Fruit fly (Drosophila melanogaster) whole organism, adult: ENCODE results near the gene east.

Experiments
- CG11617 ChIP-seq: fragments of 200-800 bp; sonication (Bioruptor generic); optimal IDR thresholded peaks from 2 replicates; lab custom pipeline; 2017; ENCODE audit warnings: mild to moderate bottlenecking, missing biosample characterization, missing genetic modification reagents, missing genetic modification characterization
- CG12768 ChIP-seq: fragments of 200-800 bp; sonication (Bioruptor generic); optimal IDR thresholded peaks from 2 replicates; lab custom pipeline; 2017; ENCODE audit warnings: missing biosample characterization, missing genetic modification characterization, mild to moderate bottlenecking, moderate library complexity, missing genetic modification reagents
- CG14711 ChIP-seq: fragments of 200-800 bp; sonication (Bioruptor generic); optimal IDR thresholded peaks from 2 replicates; lab custom pipeline; 2018; ENCODE audit warnings: missing biosample characterization, mild to moderate bottlenecking, missing genetic modification characterization, moderate library complexity
- CG1620 ChIP-seq: fragments of 200-800 bp; sonication (Bioruptor generic); optimal IDR thresholded peaks from 2 replicates; lab custom pipeline; 2016; ENCODE audit warnings: missing biosample characterization, missing genetic modification characterization
- CG33017 ChIP-seq: fragments of 200-800 bp; sonication (Bioruptor generic); optimal IDR thresholded peaks from 2 replicates; lab custom pipeline; 2018; ENCODE audit warnings: missing biosample characterization, mild to moderate bottlenecking, missing genetic modification characterization, moderate library complexity
- CG5204 ChIP-seq: fragments of 200-800 bp; sonication (Bioruptor generic); optimal IDR thresholded peaks from 2 replicates; lab custom pipeline; 2016; ENCODE audit warnings: missing biosample characterization, missing genetic modification characterization
- CG7045 ChIP-seq: fragments of 200-800 bp; sonication (Bioruptor generic); optimal IDR thresholded peaks from 2 replicates; lab custom pipeline; 2017; ENCODE audit warnings: missing biosample characterization, mild to moderate bottlenecking, missing genetic modification characterization
- CG7101 ChIP-seq: fragments of 200-800 bp; sonication (Bioruptor generic); optimal IDR thresholded peaks from 2 replicates; lab custom pipeline; 2018; ENCODE audit warnings: missing biosample characterization, mild to moderate bottlenecking, missing genetic modification characterization, moderate library complexity
- Clk ChIP-seq: fragments of 200-800 bp; sonication (Bioruptor generic); optimal IDR thresholded peaks from 2 replicates; lab custom pipeline; 2017; ENCODE audit warnings: missing biosample characterization, missing genetic modification characterization
- Crg-1 ChIP-seq: fragments of 200-800 bp; sonication (Bioruptor generic); optimal IDR thresholded peaks from 2 replicates; lab custom pipeline; 2016; ENCODE audit warnings: missing biosample characterization, missing genetic modification characterization
- Hr96 ChIP-seq: fragments of 200-800 bp; sonication (Bioruptor generic); optimal IDR thresholded peaks from 2 replicates; lab custom pipeline; 2016; ENCODE audit warnings: missing biosample characterization, missing genetic modification characterization
- Mnt ChIP-seq: fragments of 200-800 bp; sonication (Bioruptor generic); optimal IDR thresholded peaks from 2 replicates; lab custom pipeline; 2016; ENCODE audit warnings: missing biosample characterization, mild to moderate bottlenecking, missing genetic modification characterization
- bab1 ChIP-seq: fragments of 200-800 bp; sonication (Bioruptor generic); optimal IDR thresholded peaks from 3 replicates; lab custom pipeline; 2019; ENCODE audit warnings: missing biosample characterization, mild to moderate bottlenecking, missing genetic modification characterization, moderate library complexity
- cic ChIP-seq: fragments of 200-800 bp; sonication (Bioruptor generic); optimal IDR thresholded peaks from 2 replicates; lab custom pipeline; 2017; ENCODE audit warnings: missing biosample characterization, mild to moderate bottlenecking, missing genetic modification characterization, moderate library complexity
- cnc ChIP-seq, 2 experiments: fragments of >200 bp; optimal IDR thresholded peaks; 2 replicates each; lab custom pipeline; 2017
- kay ChIP-seq: fragments of 200-800 bp; sonication (Bioruptor generic); peaks from one replicate; lab custom pipeline; 2016; ENCODE audit warnings: missing biosample characterization, missing genetic modification characterization, borderline replicate concordance
- ovo ChIP-seq: fragments of 200-800 bp; sonication (Bioruptor generic); optimal IDR thresholded peaks from 2 replicates; lab custom pipeline; 2016; ENCODE audit warnings: missing biosample characterization, missing genetic modification characterization
- pad ChIP-seq: fragments of 200-800 bp; sonication (Bioruptor generic); optimal IDR thresholded peaks from 3 replicates; lab custom pipeline; 2017; ENCODE audit warnings: missing biosample characterization, missing genetic modification characterization, mild to moderate bottlenecking, moderate library complexity, missing genetic modification reagents
- tj ChIP-seq: fragments of 200-800 bp; sonication (Bioruptor generic); optimal IDR thresholded peaks from 3 replicates; lab custom pipeline; 2017; ENCODE audit warnings: missing biosample characterization, mild to moderate bottlenecking, missing genetic modification characterization, moderate library complexity
- toe ChIP-seq: fragments of 200-800 bp; sonication (Bioruptor generic); optimal IDR thresholded peaks from 2 replicates; lab custom pipeline; 2016; ENCODE audit warnings: missing biosample characterization, missing genetic modification characterization

The east gene

dm6 chrX:2071878-2072817, 61.5 kb downstream of the east start, which contains the start of gene Rtca:
Rtca (plus strand) TSS chrX:2072413.
- no peak for TF ChIP-seq toe
- peak; percentile 12 for TF ChIP-seq Crg-1 (GFP tag; lab: Kevin White, UChicago)
- TF ChIP-seq ovo, result no peak
- TF ChIP-seq CG14711 (tag; lab: Kevin White, UChicago), result no peak
- no peak for TF ChIP-seq CG5204
- no peak for TF ChIP-seq CG1620 (GFP tag; lab: Kevin White, UChicago)
- peak; percentile 72 for TF ChIP-seq CG7101 (tag; lab: Kevin White, UChicago)
- peak; percentile 35 for TF ChIP-seq pad (GFP tag; lab: Kevin White, UChicago)
- TF ChIP-seq cic, result no peak
- no peak for TF ChIP-seq cnc (optimal IDR thresholded peaks at IDR 0.05; lab: Kevin White, UChicago)
- no peak for TF ChIP-seq kay
- TF ChIP-seq bab1, result peak; percentile 9
- peak; percentile 62 for TF ChIP-seq Hr96 (GFP tag; lab: Kevin White, UChicago)
- peak; percentile 19 for TF ChIP-seq tj (GFP tag; lab: Kevin White, UChicago)
- TF ChIP-seq Clk (GFP tag; lab: Kevin White, UChicago), result no peak
- peak; percentile 73 for TF ChIP-seq CG11617 (GFP tag; lab: Kevin White, UChicago)
- peak; percentile 59 for TF ChIP-seq CG12768 (GFP tag; lab: Kevin White, UChicago)
- peak; percentile 49 for TF ChIP-seq CG7045 (GFP tag; lab: Kevin White, UChicago)
- peak; percentile 21 for TF ChIP-seq CG33017
- TF ChIP-seq Mnt (GFP tag; lab: Kevin White, UChicago), result peak; percentile 7

dm6 chrX:2073325-2073724, 62.7 kb downstream of the east start, which contains the start of gene CG4199:
CG4199 (minus strand) TSS chrX:2073483.
- TF ChIP-seq CG7101 (tag; lab: Kevin White, UChicago), result peak; percentile 52
- no peak for TF ChIP-seq CG33017
- TF ChIP-seq CG14711 (tag; lab: Kevin White, UChicago), result no peak
- TF ChIP-seq CG1620 (GFP tag; lab: Kevin White, UChicago), result peak; percentile 53
- TF ChIP-seq tj (GFP tag; lab: Kevin White, UChicago), result no peak
- TF ChIP-seq cnc (optimal IDR thresholded peaks at IDR 0.05; lab: Kevin White, UChicago), result no peak
- no peak for TF ChIP-seq CG7045 (GFP tag; lab: Kevin White, UChicago)
- no peak for TF ChIP-seq cic
- TF ChIP-seq bab1, result peak; percentile 81
- no peak for TF ChIP-seq toe
- no peak for TF ChIP-seq Hr96 (GFP tag; lab: Kevin White, UChicago)
- peak; percentile 1 for TF ChIP-seq ovo
- TF ChIP-seq Mnt (GFP tag; lab: Kevin White, UChicago), result peak; percentile 80
- TF ChIP-seq pad (GFP tag; lab: Kevin White, UChicago), result peak; percentile 25
- peak; percentile 25 for TF ChIP-seq CG11617 (GFP tag; lab: Kevin White, UChicago)
- no peak for TF ChIP-seq kay
